Fruit fly (Drosophila melanogaster): Measurements from ENCODE around the gene CG5614.

CG5614 gene

dm6 chr3R:15816276-15816675 lies 36.7 kb downstream of the CG5614 start:
- TF ChIP-seq dpn (GFP tag; optimal IDR thresholded peaks at IDR 0.05): peak in 1 of 2 experiments; percentile 2
- no peak for TF ChIP-seq Six4 (GFP tag; optimal IDR thresholded peaks at IDR 0.05)
- no peak for TF ChIP-seq Hmx (GFP tag; optimal IDR thresholded peaks at IDR 0.05)
- TF ChIP-seq insv (GFP tag; optimal IDR thresholded peaks at IDR 0.05): no peak
- no peak for TF ChIP-seq H2.0 (GFP tag; IDR thresholded peaks at IDR 0.05)
- no peak for TF ChIP-seq CG15479 (GFP tag; optimal IDR thresholded peaks at IDR 0.05)
- TF ChIP-seq CG17912 (GFP tag; optimal IDR thresholded peaks at IDR 0.05): no peak
- TF ChIP-seq wek (GFP tag; optimal IDR thresholded peaks at IDR 0.05): no peak
- TF ChIP-seq wdn (GFP tag; IDR thresholded peaks at IDR 0.05): 0 out of 2 replicates have a peak, but pooled peaks have one; percentile 5
- peak; percentile 46; the same call in 2 of the 3 replicates for TF ChIP-seq row (GFP tag; IDR thresholded peaks at IDR 0.05)
- TF ChIP-seq CG6689 (GFP tag; IDR thresholded peaks at IDR 0.05): 0 out of 2 replicates have a peak, but pooled peaks have one; percentile 34
- peak; percentile 53; the same call in 1 of the 2 replicates for TF ChIP-seq CG10959 (GFP tag; IDR thresholded peaks at IDR 0.05)
- TF ChIP-seq sima (GFP tag; optimal IDR thresholded peaks at IDR 0.05): no peak
- peak; percentile 67 for TF ChIP-seq Xrp1 (GFP tag; IDR thresholded peaks at IDR 0.05)
- no peak for TF ChIP-seq kay (GFP tag; optimal IDR thresholded peaks at IDR 0.05)
- peak; percentile 37 for TF ChIP-seq Xbp1 (GFP tag; optimal IDR thresholded peaks at IDR 0.05)
- TF ChIP-seq lilli (GFP tag; optimal IDR thresholded peaks at IDR 0.05): peak; percentile 28
- TF ChIP-seq HmgD (GFP tag; optimal IDR thresholded peaks at IDR 0.05): no peak
- no peak for TF ChIP-seq CG12155 (GFP tag; optimal IDR thresholded peaks at IDR 0.05)
- TF ChIP-seq CG9609 (GFP tag; optimal IDR thresholded peaks at IDR 0.05): no peak
- peak; percentile 46; the same call in 1 of the 2 replicates for TF ChIP-seq Drgx (GFP tag; IDR thresholded peaks at IDR 0.05)
- TF ChIP-seq Rx (GFP tag; IDR thresholded peaks at IDR 0.05): peak; percentile 47; the same call in 1 of the 2 replicates
- TF ChIP-seq nerfin-2 (GFP tag; IDR thresholded peaks at IDR 0.05; ENCODE audit: partially characterized antibody): no peak
- peak; percentile 8 for TF ChIP-seq Hsf (GFP tag; optimal IDR thresholded peaks at IDR 0.05)
- no peak for TF ChIP-seq emc (GFP tag; optimal IDR thresholded peaks at IDR 0.05)
- TF ChIP-seq ab (GFP tag; optimal IDR thresholded peaks at IDR 0.05): no peak
- TF ChIP-seq CG6683 (GFP tag; optimal IDR thresholded peaks at IDR 0.05): no peak
- no peak for TF ChIP-seq nmo (GFP tag; optimal IDR thresholded peaks at IDR 0.05)
- peak; percentile 92 for TF ChIP-seq Ets65A (GFP tag)
- no peak for TF ChIP-seq Sry-β (GFP tag; optimal IDR thresholded peaks at IDR 0.05)
- no peak for TF ChIP-seq slp2 (GFP tag; optimal IDR thresholded peaks at IDR 0.05)
- TF ChIP-seq zen2 (GFP tag; IDR thresholded peaks at IDR 0.05; ENCODE audit: partially characterized antibody): no peak
- 0 out of 3 replicates have a peak, but pooled peaks have one; percentile 13 for TF ChIP-seq tgo (GFP tag; IDR thresholded peaks at IDR 0.05)
- TF ChIP-seq CG10654 (GFP tag; optimal IDR thresholded peaks at IDR 0.05): no peak
- no peak for TF ChIP-seq CG31365 (tag; optimal IDR thresholded peaks at IDR 0.05)
- no peak for TF ChIP-seq CG17829 (tag; optimal IDR thresholded peaks at IDR 0.05)
- TF ChIP-seq CG1529 (GFP tag; optimal IDR thresholded peaks at IDR 0.05): no peak
- peak; percentile 60 for TF ChIP-seq sisA (GFP tag; IDR thresholded peaks at IDR 0.05)
- TF ChIP-seq prd (optimal IDR thresholded peaks at IDR 0.05): no peak
- TF ChIP-seq prd (GFP tag; IDR thresholded peaks at IDR 0.05): peak; percentile 76; the same call in 2 of the 3 replicates
- TF ChIP-seq CG10979 (tag; optimal IDR thresholded peaks at IDR 0.05): peak; percentile 1
- TF ChIP-seq sob (GFP tag; IDR thresholded peaks at IDR 0.05): peak; percentile 50; the same call in 1 of the 2 replicates
- peak; percentile 17 for TF ChIP-seq CG4820 (GFP tag; optimal IDR thresholded peaks at IDR 0.05)
- TF ChIP-seq Pdp1 (GFP tag; optimal IDR thresholded peaks at IDR 0.05): peak in 1 of 2 experiments; percentile 2
- TF ChIP-seq lola (GFP tag; optimal IDR thresholded peaks at IDR 0.05): no peak
- TF ChIP-seq stc (GFP tag; IDR thresholded peaks at IDR 0.05): no peak
- TF ChIP-seq HLH3B (GFP tag; IDR thresholded peaks at IDR 0.05): no peak
- no peak for TF ChIP-seq Doc3 (GFP tag; IDR thresholded peaks at IDR 0.05; ENCODE audit: partially characterized antibody)
- no peak for TF ChIP-seq CG15011 (GFP tag; optimal IDR thresholded peaks at IDR 0.05)
- TF ChIP-seq so (GFP tag; IDR thresholded peaks at IDR 0.05): no peak
- peak; percentile 24; the same call in 1 of the 2 replicates for TF ChIP-seq esg (GFP tag; conservative IDR thresholded peaks at IDR 0.05)
- peak; percentile 56 for TF ChIP-seq ara (GFP tag; IDR thresholded peaks at IDR 0.05)

Data from whole organism, embryonic.